Worm (Caenorhabditis elegans): ENCODE measurements around the gene gpn-1.

ce11 chrX:15657773-15658172 lies 23.7 kb upstream of the gpn-1 start:
- TF ChIP-seq him-1 (tag; optimal IDR thresholded peaks at IDR 0.05), result no peak
- TF ChIP-seq W03F9.2 (tag; optimal IDR thresholded peaks at IDR 0.05), result no peak
- TF ChIP-seq dao-5 (tag; optimal IDR thresholded peaks at IDR 0.05), result no peak
